Fruit fly (Drosophila melanogaster) whole organism: ENCODE results near the gene CG10970.

Experiments
- CG8478 ChIP-seq: fragments of >200 bp; optimal IDR thresholded peaks from 2 replicates; lab custom pipeline; 2018; ENCODE audit warnings: inconsistent platforms
- Dll ChIP-seq: fragments of >200 bp; optimal IDR thresholded peaks from 2 replicates; lab custom pipeline; 2017
- psq ChIP-seq: fragments of >200 bp; optimal IDR thresholded peaks from 2 replicates; lab custom pipeline; 2017
- usp ChIP-seq: fragments of >200 bp; optimal IDR thresholded peaks from 2 replicates; lab custom pipeline; 2017; ENCODE audit warnings: missing biosample characterization, missing genetic modification characterization, mixed read lengths

DNA sequence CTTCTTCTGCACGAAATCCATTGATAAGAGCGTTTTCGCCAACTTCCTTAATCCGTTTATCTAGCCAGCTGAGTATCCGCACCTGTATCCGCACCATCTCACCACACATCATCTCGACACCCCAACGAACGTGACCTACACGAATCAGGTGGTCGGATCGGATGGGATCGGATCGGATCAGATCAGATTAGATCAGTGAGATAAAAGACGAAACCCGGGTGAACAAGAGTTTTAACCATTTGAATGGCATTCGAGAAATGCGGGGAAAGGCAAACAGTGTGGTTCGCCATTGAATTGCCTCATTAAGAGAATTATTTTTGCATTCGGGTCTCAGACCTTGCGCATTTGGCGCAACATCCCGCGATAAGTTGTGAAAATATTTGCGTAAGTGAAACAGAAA lies 26.4 kb downstream of the CG10970 start:
- TF ChIP-seq psq: no peak
- no peak for TF ChIP-seq Dll (lab: Kevin White, UChicago)
- no peak for TF ChIP-seq CG8478 (lab: Kevin White, UChicago)
- no peak for TF ChIP-seq usp (GFP tag; lab: Kevin White, UChicago)
